Fruit fly (Drosophila melanogaster): ENCODE data around the gene CG1090.

CG1090 gene

dm6 chr3R:4334798-4335197, 24.9 kb upstream of the CG1090 start, which contains the start of gene CG14645:
Gene CG14645 (plus strand): TSS chr3R:4335098.
- no peak for TF ChIP-seq CG8119 (GFP tag; IDR thresholded peaks at IDR 0.05)

dm6 chr3R:4337580-4337979, 22.1 kb upstream of the CG1090 start, which contains the start of the genes Skp2 and CG1103:
Gene Skp2 (minus strand): TSS chr3R:4337674.
Gene CG1103 (plus strand): TSS chr3R:4337755.
- peak; percentile 59 for TF ChIP-seq svp (GFP tag)
- TF ChIP-seq Sox14 (GFP tag; optimal IDR thresholded peaks at IDR 0.05): peak; percentile 88
- no peak for TF ChIP-seq CG6163 (GFP tag; IDR thresholded peaks at IDR 0.05)
- TF ChIP-seq net (GFP tag; optimal IDR thresholded peaks at IDR 0.05): no peak
- TF ChIP-seq fkh (GFP tag; optimal IDR thresholded peaks at IDR 0.05): peak; percentile 28
- TF ChIP-seq CG10669 (GFP tag; optimal IDR thresholded peaks at IDR 0.05): no peak
- no peak for TF ChIP-seq Ets21C (GFP tag; optimal IDR thresholded peaks at IDR 0.05)

dm6 chr3R:4340174-4340573, 19.5 kb upstream of the CG1090 start:
- TF ChIP-seq dac (GFP tag; optimal IDR thresholded peaks at IDR 0.05) (no peak), CG31627 (GFP tag; optimal IDR thresholded peaks at IDR 0.05) (no peak), fd85E (GFP tag; optimal IDR thresholded peaks at IDR 0.05) (no peak), Sox102F (GFP tag; optimal IDR thresholded peaks at IDR 0.05) (no peak), lz (GFP tag; optimal IDR thresholded peaks at IDR 0.05) (no peak), CG6808 (GFP tag; optimal IDR thresholded peaks at IDR 0.05) (no peak), spab (GFP tag; optimal IDR thresholded peaks at IDR 0.05) (no peak), CG10669 (GFP tag; optimal IDR thresholded peaks at IDR 0.05) (no peak), CG4318 (GFP tag; optimal IDR thresholded peaks at IDR 0.05) (no peak), CG15336 (GFP tag; IDR thresholded peaks at IDR 0.05) (no peak), fkh (GFP tag; optimal IDR thresholded peaks at IDR 0.05) (no peak), Ets21C (GFP tag; optimal IDR thresholded peaks at IDR 0.05) (no peak), Gug (GFP tag; IDR thresholded peaks at IDR 0.05) (no peak), CG6854 (GFP tag; optimal IDR thresholded peaks at IDR 0.05) (no peak), Lpt (GFP tag; optimal IDR thresholded peaks at IDR 0.05) (no peak)

- TF ChIP-seq Hr4 (GFP tag; optimal IDR thresholded peaks at IDR 0.05): no peak
- TF ChIP-seq CG6792 (GFP tag; optimal IDR thresholded peaks at IDR 0.05): no peak
- no peak for TF ChIP-seq CG15336 (GFP tag; IDR thresholded peaks at IDR 0.05)
- no peak for TF ChIP-seq achi (GFP tag; optimal IDR thresholded peaks at IDR 0.05)
- no peak for TF ChIP-seq Eip75B (GFP tag; optimal IDR thresholded peaks at IDR 0.05)
- TF ChIP-seq Sox15 (GFP tag; optimal IDR thresholded peaks at IDR 0.05): no peak
- TF ChIP-seq OdsH (GFP tag; optimal IDR thresholded peaks at IDR 0.05): no peak
- TF ChIP-seq fd85E (GFP tag; optimal IDR thresholded peaks at IDR 0.05): no peak
- TF ChIP-seq Sox102F (GFP tag; optimal IDR thresholded peaks at IDR 0.05): no peak
- TF ChIP-seq esn (GFP tag; optimal IDR thresholded peaks at IDR 0.05): no peak
- TF ChIP-seq CG11762 (GFP tag; optimal IDR thresholded peaks at IDR 0.05; ENCODE audit: insufficient read depth): no peak
- no peak for TF ChIP-seq fkh (GFP tag; optimal IDR thresholded peaks at IDR 0.05)
- no peak for TF ChIP-seq CG6854 (GFP tag; optimal IDR thresholded peaks at IDR 0.05)
- TF ChIP-seq Met (GFP tag; optimal IDR thresholded peaks at IDR 0.05): no peak
These were observed 18.5 kb upstream of the CG1090 start for dm6 chr3R:4341177-4341576.

- no peak for TF ChIP-seq pdm3 (GFP tag; optimal IDR thresholded peaks at IDR 0.05)
- TF ChIP-seq CG8632 (GFP tag; optimal IDR thresholded peaks at IDR 0.05): no peak
- TF ChIP-seq salr (GFP tag; optimal IDR thresholded peaks at IDR 0.05): no peak
- TF ChIP-seq CG8319 (GFP tag; optimal IDR thresholded peaks at IDR 0.05): no peak
- TF ChIP-seq Gug (GFP tag; IDR thresholded peaks at IDR 0.05): no peak
- TF ChIP-seq CG1621 (tag; optimal IDR thresholded peaks at IDR 0.05): no peak
- TF ChIP-seq Hr4 (GFP tag; optimal IDR thresholded peaks at IDR 0.05): no peak
- TF ChIP-seq CG4318 (GFP tag; optimal IDR thresholded peaks at IDR 0.05): no peak
These were observed 13.0 kb upstream of the CG1090 start, which contains the start of gene hkb for dm6 chr3R:4346636-4347035. Gene hkb (minus strand): TSS chr3R:4346646.

All from whole organism, prepupa.